Fruit fly (Drosophila melanogaster): ENCODE data around the gene futsch.

futsch gene

DNA sequence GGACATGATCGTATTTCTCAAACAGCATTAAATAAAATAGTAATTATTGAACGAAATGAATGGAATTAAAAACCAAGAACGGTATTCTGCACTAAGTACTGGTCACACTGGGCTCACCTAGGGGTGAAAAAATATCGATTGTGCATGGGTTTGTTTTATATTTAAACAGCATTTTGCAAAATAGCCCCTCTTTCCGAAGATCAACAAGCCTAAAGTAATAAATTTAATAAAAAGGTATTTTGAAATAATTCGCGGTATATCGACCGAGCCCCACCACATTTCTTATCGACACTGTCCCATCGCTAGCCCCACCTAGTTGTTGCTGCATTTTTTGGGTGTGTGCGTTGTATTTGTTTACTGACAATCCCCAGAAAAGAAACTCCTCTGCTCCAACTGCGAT is 61.7 kb downstream of the futsch start, which contains the start of gene pck (continued):
- peak; percentile 38; the same call in 1 of the 2 replicates for TF ChIP-seq ssp (GFP tag; IDR thresholded peaks at IDR 0.05)
- 0 out of 3 replicates have a peak, but pooled peaks have one; percentile 61 for TF ChIP-seq CG2889 (GFP tag; IDR thresholded peaks at IDR 0.05)
- TF ChIP-seq sug (tag; optimal IDR thresholded peaks at IDR 0.05) = peak; percentile 40
- peak; percentile 64; the same call in 2 of the 3 replicates for TF ChIP-seq Aef1 (GFP tag; IDR thresholded peaks at IDR 0.05)
- no peak for TF ChIP-seq CG10431 (GFP tag; optimal IDR thresholded peaks at IDR 0.05)
- TF ChIP-seq Sry-β (GFP tag; optimal IDR thresholded peaks at IDR 0.05) = no peak
- TF ChIP-seq nau (GFP tag; optimal IDR thresholded peaks at IDR 0.05) = no peak
- peak; percentile 50; the same call in 1 of the 3 replicates for TF ChIP-seq CG16813 (GFP tag; IDR thresholded peaks at IDR 0.05; ENCODE audit: partially characterized antibody)
- TF ChIP-seq pum (GFP tag; optimal IDR thresholded peaks at IDR 0.05) = peak; percentile 65
- no peak for TF ChIP-seq CG16779 (GFP tag; IDR thresholded peaks at IDR 0.05)
- TF ChIP-seq CG4404 (GFP tag; IDR thresholded peaks at IDR 0.05) = peak; percentile 42; the same call in 1 of the 2 replicates
- TF ChIP-seq H15 (GFP tag; IDR thresholded peaks at IDR 0.05) = peak; percentile 34; the same call in 1 of the 3 replicates
- no peak for TF ChIP-seq Dip2 (GFP tag; IDR thresholded peaks at IDR 0.05)
- peak; percentile 20; the same call in 1 of the 3 replicates for TF ChIP-seq CG7357 (GFP tag; IDR thresholded peaks at IDR 0.05)
- TF ChIP-seq wor (GFP tag; IDR thresholded peaks at IDR 0.05) = no peak
- peak; percentile 62 for TF ChIP-seq Dad (GFP tag; optimal IDR thresholded peaks at IDR 0.05)
- peak; percentile 80 for TF ChIP-seq tin (GFP tag; optimal IDR thresholded peaks at IDR 0.05)
- TF ChIP-seq Hr51 (GFP tag; optimal IDR thresholded peaks at IDR 0.05) = peak; percentile 56 to 67
- peak; percentile 65 for TF ChIP-seq CG13287 (GFP tag; IDR thresholded peaks at IDR 0.05; ENCODE audit: partially characterized antibody)
- TF ChIP-seq otp (GFP tag; IDR thresholded peaks at IDR 0.05) = no peak
- TF ChIP-seq Fer2 (tag; optimal IDR thresholded peaks at IDR 0.05) = no peak
- TF ChIP-seq CG12155 (GFP tag; optimal IDR thresholded peaks at IDR 0.05) = peak; percentile 69
- peak; percentile 85 for TF ChIP-seq lilli (GFP tag; optimal IDR thresholded peaks at IDR 0.05)
- TF ChIP-seq CG1024 (GFP tag; IDR thresholded peaks at IDR 0.05) = peak; percentile 56
- TF ChIP-seq Stat92E (GFP tag; optimal IDR thresholded peaks at IDR 0.05) = no peak
- peak; percentile 40; the same call in 1 of the 2 replicates for TF ChIP-seq CG31224 (GFP tag; IDR thresholded peaks at IDR 0.05)
- TF ChIP-seq Trl (optimal IDR thresholded peaks at IDR 0.05) = no peak
- TF ChIP-seq Trl (GFP tag; optimal IDR thresholded peaks at IDR 0.05) = peak; percentile 68
- peak; percentile 41; the same call in 1 of the 2 replicates for TF ChIP-seq hbn (GFP tag; IDR thresholded peaks at IDR 0.05; ENCODE audit: partially characterized antibody)
- TF ChIP-seq jigr1 (GFP tag; IDR thresholded peaks at IDR 0.05) = no peak
- no peak for TF ChIP-seq Lpt (GFP tag; optimal IDR thresholded peaks at IDR 0.05)
- no peak for TF ChIP-seq sqz (GFP tag; optimal IDR thresholded peaks at IDR 0.05)
- peak; percentile 74 for TF ChIP-seq row (GFP tag; IDR thresholded peaks at IDR 0.05)
- TF ChIP-seq E2f1 (GFP tag; IDR thresholded peaks at IDR 0.05) = peak; percentile 70
- TF ChIP-seq Ets97D (GFP tag; optimal IDR thresholded peaks at IDR 0.05) = peak; percentile 45
- peak; percentile 53 for TF ChIP-seq CG5245 (GFP tag; optimal IDR thresholded peaks at IDR 0.05)
- no peak for TF ChIP-seq Ets65A (GFP tag)
- TF ChIP-seq lola (GFP tag; optimal IDR thresholded peaks at IDR 0.05) = peak in 1 of 3 experiments; percentile 48
- no peak for TF ChIP-seq CG11456 (GFP tag; IDR thresholded peaks at IDR 0.05)
- TF ChIP-seq Med (GFP tag) = peak; percentile 93
- peak; percentile 35 for TF ChIP-seq CG15269 (tag; optimal IDR thresholded peaks at IDR 0.05)
- no peak for TF ChIP-seq MTF-1 (GFP tag; optimal IDR thresholded peaks at IDR 0.05; ENCODE audit: borderline replicate concordance)
- 0 out of 2 replicates have a peak, but pooled peaks have one; percentile 42 for TF ChIP-seq CG11247 (GFP tag; IDR thresholded peaks at IDR 0.05)
- peak; percentile 57 for TF ChIP-seq CG10979 (tag; optimal IDR thresholded peaks at IDR 0.05)
- TF ChIP-seq Dref (GFP tag; IDR thresholded peaks at IDR 0.05) = peak; percentile 66
- no peak for TF ChIP-seq Hr39 (optimal IDR thresholded peaks at IDR 0.05)
- no peak for TF ChIP-seq CG12104 (GFP tag; optimal IDR thresholded peaks at IDR 0.05)
- no peak for TF ChIP-seq CG15073 (GFP tag; optimal IDR thresholded peaks at IDR 0.05)
- TF ChIP-seq Kr (GFP tag; optimal IDR thresholded peaks at IDR 0.05) = no peak
- no peak; the same call in 2 of the 3 replicates for TF ChIP-seq CG14050 (GFP tag; IDR thresholded peaks at IDR 0.05)
- TF ChIP-seq CG11398 (GFP tag; optimal IDR thresholded peaks at IDR 0.05) = peak; percentile 40

Data from whole organism, embryonic.